Fruit fly (Drosophila melanogaster): ENCODE data around the gene CG31705.
A peak's percentile ranks its signal among the peaks of the same experiment; 100 is the strongest.

CG31705 gene

DNA sequence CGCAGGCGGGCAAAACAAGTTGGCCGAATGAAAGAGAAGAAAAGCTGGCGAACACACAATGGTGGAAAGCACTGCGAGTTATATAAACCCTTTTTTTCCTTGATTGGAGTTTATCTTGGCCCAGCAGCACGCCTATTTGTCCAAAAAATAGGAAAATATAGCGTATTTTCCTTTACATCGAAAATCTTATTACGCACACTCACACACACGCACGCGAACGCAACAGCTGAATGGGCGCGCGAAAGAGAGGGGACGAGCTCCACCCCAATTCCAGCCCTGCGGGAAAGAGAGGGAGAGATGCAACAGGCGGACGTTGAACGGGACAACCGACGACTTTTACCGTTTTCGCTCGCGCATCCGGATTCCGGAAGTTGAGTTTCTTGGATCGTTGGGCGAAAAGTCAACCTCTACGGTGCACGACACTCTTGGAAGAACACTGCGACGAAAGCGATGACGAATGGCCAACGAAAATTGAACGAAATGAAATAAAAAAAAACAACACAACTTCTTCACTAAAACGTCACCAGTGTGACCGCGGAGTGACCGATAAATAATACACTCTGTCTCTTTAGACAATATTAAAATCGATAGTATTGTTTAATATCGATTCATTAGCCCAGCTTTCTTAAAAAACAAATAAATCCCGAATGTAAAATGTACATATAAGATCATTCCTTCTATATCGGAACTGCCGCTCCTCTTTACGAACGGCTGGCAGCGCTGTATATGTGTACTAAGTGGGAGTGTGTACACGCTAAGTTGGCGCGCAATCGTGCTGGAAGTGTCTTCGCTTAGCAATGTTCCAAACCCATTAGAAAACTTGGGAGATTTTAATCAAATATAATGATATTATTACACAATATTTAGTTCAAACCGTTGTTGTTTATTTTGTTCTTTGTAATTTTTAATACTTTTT, 11.2 kb downstream of the CG31705 start, which contains the start of the genes Dlg5 and CG4970 (continued):
- TF ChIP-seq ems (GFP tag; optimal IDR thresholded peaks at IDR 0.05) (no peak), danr (GFP tag; IDR thresholded peaks at IDR 0.05) (no peak), Dip3 (GFP tag; optimal IDR thresholded peaks at IDR 0.05) (peak; percentile 29), kah (GFP tag; optimal IDR thresholded peaks at IDR 0.05) (peak; percentile 61), her (GFP tag; optimal IDR thresholded peaks at IDR 0.05) (no peak), sob (GFP tag; IDR thresholded peaks at IDR 0.05) (no peak), CG17328 (GFP tag; IDR thresholded peaks at IDR 0.05) (no peak), fd64A (GFP tag; optimal IDR thresholded peaks at IDR 0.05) (no peak), Doc2 (GFP tag; IDR thresholded peaks at IDR 0.05) (no peak), kni (GFP tag; optimal IDR thresholded peaks at IDR 0.05) (peak; percentile 63), C15 (GFP tag; IDR thresholded peaks at IDR 0.05) (no peak), tin (GFP tag; optimal IDR thresholded peaks at IDR 0.05) (no peak), CG17568 (GFP tag; optimal IDR thresholded peaks at IDR 0.05) (no peak), gem (tag; optimal IDR thresholded peaks at IDR 0.05) (no peak), usp (GFP tag; optimal IDR thresholded peaks at IDR 0.05) (no peak), chm (GFP tag; IDR thresholded peaks at IDR 0.05) (no peak), Blimp-1 (GFP tag; optimal IDR thresholded peaks at IDR 0.05) (no peak), Ets65A (GFP tag) (peak; percentile 90), CG6683 (GFP tag; optimal IDR thresholded peaks at IDR 0.05) (no peak), CG4854 (GFP tag; optimal IDR thresholded peaks at IDR 0.05) (no peak), Taf1 (GFP tag; IDR thresholded peaks at IDR 0.05) (no peak), CG8089 (GFP tag; optimal IDR thresholded peaks at IDR 0.05) (no peak), z (GFP tag; IDR thresholded peaks at IDR 0.05) (no peak), CG31388 (GFP tag; optimal IDR thresholded peaks at IDR 0.05) (no peak), CG11085 (GFP tag; IDR thresholded peaks at IDR 0.05) (no peak), unc-4 (GFP tag; IDR thresholded peaks at IDR 0.05; ENCODE audit: partially characterized antibody) (peak; percentile 75), CG3726 (GFP tag; IDR thresholded peaks at IDR 0.05) (no peak), CG6765 (GFP tag; optimal IDR thresholded peaks at IDR 0.05) (no peak), CG4328 (GFP tag; optimal IDR thresholded peaks at IDR 0.05) (no peak), az2 (GFP tag; optimal IDR thresholded peaks at IDR 0.05) (no peak), MESR4 (GFP tag; optimal IDR thresholded peaks at IDR 0.05) (peak; percentile 75), Dbx (GFP tag; IDR thresholded peaks at IDR 0.05) (peak; percentile 27; the same call in 1 of the 3 replicates), sqz (GFP tag; optimal IDR thresholded peaks at IDR 0.05) (no peak), CG5953 (GFP tag; IDR thresholded peaks at IDR 0.05) (no peak), CG12299 (tag; optimal IDR thresholded peaks at IDR 0.05) (no peak), CG14965 (GFP tag; optimal IDR thresholded peaks at IDR 0.05; ENCODE audit: borderline replicate concordance) (no peak), cas (GFP tag; IDR thresholded peaks at IDR 0.05) (no peak), CG18764 (GFP tag; optimal IDR thresholded peaks at IDR 0.05) (no peak), CG6254 (GFP tag; optimal IDR thresholded peaks at IDR 0.05) (no peak), kay (GFP tag; optimal IDR thresholded peaks at IDR 0.05) (no peak), CG4360 (GFP tag; IDR thresholded peaks at IDR 0.05) (0 out of 2 replicates have a peak, but pooled peaks have one; percentile 16), luna (GFP tag; optimal IDR thresholded peaks at IDR 0.05) (no peak), ash1 (GFP tag; optimal IDR thresholded peaks at IDR 0.05) (no peak), gro (GFP tag; optimal IDR thresholded peaks at IDR 0.05) (no peak), CG18599 (GFP tag; optimal IDR thresholded peaks at IDR 0.05) (peak; percentile 37), dan (GFP tag; IDR thresholded peaks at IDR 0.05) (no peak), CG2120 (GFP tag; optimal IDR thresholded peaks at IDR 0.05) (no peak), gsb-n (tag; optimal IDR thresholded peaks at IDR 0.05) (no peak), CG4707 (GFP tag; optimal IDR thresholded peaks at IDR 0.05) (no peak), CG2875 (GFP tag; optimal IDR thresholded peaks at IDR 0.05) (no peak)

Data from whole organism, embryonic.